Fruit fly (Drosophila melanogaster) whole organism, embryonic: Measurements from ENCODE around the gene uif.

Experiments
- Antp ChIP-seq: fragments of 200-800 bp; sonication (Bioruptor generic); optimal IDR thresholded peaks from 3 replicates; lab custom pipeline; 2016; ENCODE audit warnings: missing biosample characterization, missing genetic modification characterization
- BEAF-32 ChIP-seq: fragments of 200-800 bp; sonication (Bioruptor generic); optimal IDR thresholded peaks from 3 replicates; lab custom pipeline; 2017; ENCODE audit warnings: missing biosample characterization, missing genetic modification characterization, mild to moderate bottlenecking, moderate library complexity, missing genetic modification reagents
- CG10431 ChIP-seq: fragments of 200-800 bp; sonication (Bioruptor generic); optimal IDR thresholded peaks from 3 replicates; lab custom pipeline; 2018; ENCODE audit warnings: missing biosample characterization, mild to moderate bottlenecking, missing genetic modification characterization
- CG10565 ChIP-seq: fragments of 200-800 bp; sonication (Bioruptor generic); optimal IDR thresholded peaks from 3 replicates; lab custom pipeline; 2016; ENCODE audit warnings: missing biosample characterization, mild to moderate bottlenecking, missing genetic modification characterization
- CG11560 ChIP-seq: fragments of 200-800 bp; sonication (Bioruptor generic); IDR thresholded peaks from 3 replicates; pipeline ENCODE4 v1.3.6; 2022; ENCODE audit warnings: missing biosample characterization, missing genetic modification characterization
- CG13624 ChIP-seq: fragments of 200-800 bp; sonication (Bioruptor generic); optimal IDR thresholded peaks from 2 replicates; lab custom pipeline; 2016; ENCODE audit warnings: missing biosample characterization, missing genetic modification characterization
- CG1603 ChIP-seq: fragments of 200-800 bp; sonication (Bioruptor generic); optimal IDR thresholded peaks from 2 replicates; lab custom pipeline; 2019; ENCODE audit warnings: missing biosample characterization, mild to moderate bottlenecking, missing genetic modification characterization, moderate library complexity
- CG17802 ChIP-seq: fragments of 200-800 bp; sonication (Bioruptor generic); optimal IDR thresholded peaks from 2 replicates; lab custom pipeline; 2018; ENCODE audit warnings: missing biosample characterization, mild to moderate bottlenecking, missing genetic modification characterization, moderate library complexity
- CG18262 ChIP-seq: fragments of 200-800 bp; optimal IDR thresholded peaks from 3 replicates; lab custom pipeline; 2019; ENCODE audit warnings: missing biosample characterization, mild to moderate bottlenecking, missing genetic modification characterization, moderate library complexity
- CG2129 ChIP-seq: fragments of 200-800 bp; sonication (Bioruptor generic); IDR thresholded peaks from 2 replicates; pipeline ENCODE4 v1.3.6; 2022; ENCODE audit warnings: missing biosample characterization, missing genetic modification characterization; ENCODE audit not compliant: partially characterized antibody
- CG3281 ChIP-seq: fragments of 200-800 bp; sonication (Bioruptor generic); optimal IDR thresholded peaks from 3 replicates; lab custom pipeline; 2017; ENCODE audit warnings: missing biosample characterization, mild to moderate bottlenecking, missing genetic modification characterization
- CG33213 ChIP-seq: fragments of 200-800 bp; sonication (Bioruptor generic); optimal IDR thresholded peaks from 3 replicates; lab custom pipeline; 2016; ENCODE audit warnings: missing biosample characterization, missing genetic modification characterization
- CG8290 ChIP-seq, 3 experiments: fragments of 200-800 bp; sonication (Bioruptor generic); optimal IDR thresholded peaks; 2 replicates each; lab custom pipeline; 2016 to 2019; ENCODE audit warnings: missing biosample characterization in 3 of 3, missing genetic modification characterization in 3 of 3, mild to moderate bottlenecking in 2 of 3, moderate library complexity in 1 of 3
- CG8944 ChIP-seq: fragments of 200-800 bp; sonication (Bioruptor generic); optimal IDR thresholded peaks from 3 replicates; lab custom pipeline; 2016; ENCODE audit warnings: missing biosample characterization, missing genetic modification characterization
- CG9817 ChIP-seq: fragments of 200-800 bp; sonication (Bioruptor generic); optimal IDR thresholded peaks from 2 replicates; lab custom pipeline; 2018; ENCODE audit warnings: missing biosample characterization, mild to moderate bottlenecking, missing genetic modification characterization, moderate library complexity
- Chrac-16 ChIP-seq: fragments of 200-800 bp; sonication (Bioruptor generic); optimal IDR thresholded peaks from 3 replicates; lab custom pipeline; 2016; ENCODE audit warnings: missing biosample characterization, missing genetic modification characterization
- D ChIP-seq, 2 experiments: fragments of 200-800 bp in 1 of 2; fragments of >200 bp in 1 of 2; sonication (Bioruptor generic) in 1 of 2; optimal IDR thresholded peaks; 2 replicates in 1 of 2; 3 replicates in 1 of 2; lab custom pipeline; 2017; ENCODE audit warnings: mild to moderate bottlenecking in 1 of 2, missing biosample characterization in 1 of 2, missing genetic modification characterization in 1 of 2, missing genetic modification reagents in 1 of 2
- Dbx ChIP-seq: fragments of 200-800 bp; sonication (Bioruptor generic); IDR thresholded peaks from 3 replicates; pipeline ENCODE4 v1.3.6; 2022; ENCODE audit warnings: missing biosample characterization, missing genetic modification characterization
- Doc2 ChIP-seq: fragments of 200-800 bp; sonication (Bioruptor generic); IDR thresholded peaks from 2 replicates; pipeline ENCODE4 v1.3.6; 2022; ENCODE audit warnings: missing biosample characterization, missing genetic modification characterization
- Dp ChIP-seq: fragments of 200-800 bp; sonication (Bioruptor generic); optimal IDR thresholded peaks from 2 replicates; lab custom pipeline; 2018; ENCODE audit warnings: missing biosample characterization, mild to moderate bottlenecking, missing genetic modification characterization, moderate library complexity
- Ets65A ChIP-seq: fragments of 200-800 bp; sonication (Bioruptor generic); peaks from one replicate; lab custom pipeline; 2016; ENCODE audit warnings: missing biosample characterization, missing genetic modification characterization
- HmgZ ChIP-seq: fragments of 200-800 bp; sonication (Bioruptor generic); optimal IDR thresholded peaks from 2 replicates; lab custom pipeline; 2018; ENCODE audit warnings: missing biosample characterization, mild to moderate bottlenecking, missing genetic modification characterization
- Hr3 ChIP-seq: fragments of 200-800 bp; sonication (Bioruptor generic); optimal IDR thresholded peaks from 3 replicates; lab custom pipeline; 2016; ENCODE audit warnings: missing biosample characterization, missing genetic modification characterization
- Hr39 ChIP-seq: fragments of >200 bp; optimal IDR thresholded peaks from 2 replicates; lab custom pipeline; 2017
- Hr51 ChIP-seq, 2 experiments: fragments of 200-800 bp; sonication (Bioruptor generic); optimal IDR thresholded peaks; 2 replicates in 1 of 2; 3 replicates in 1 of 2; lab custom pipeline; 2016 to 2018; ENCODE audit warnings: missing biosample characterization in 2 of 2, missing genetic modification characterization in 2 of 2, mild to moderate bottlenecking in 1 of 2, moderate library complexity in 1 of 2
- Max ChIP-seq: fragments of 200-800 bp; sonication (Bioruptor generic); optimal IDR thresholded peaks from 2 replicates; lab custom pipeline; 2016; ENCODE audit warnings: missing biosample characterization, mild to moderate bottlenecking, missing genetic modification characterization
- NC2β ChIP-seq: fragments of 200-800 bp; sonication (Bioruptor generic); optimal IDR thresholded peaks from 2 replicates; lab custom pipeline; 2016; ENCODE audit warnings: missing biosample characterization, missing genetic modification characterization
- Six4 ChIP-seq: fragments of 200-800 bp; sonication (Bioruptor generic); optimal IDR thresholded peaks from 2 replicates; lab custom pipeline; 2016; ENCODE audit warnings: missing biosample characterization, missing genetic modification characterization
- Taf1 ChIP-seq: fragments of 200-800 bp; sonication (Bioruptor generic); IDR thresholded peaks from 2 replicates; pipeline ENCODE4 v1.3.6; 2022; ENCODE audit warnings: missing biosample characterization, missing genetic modification characterization
- amos ChIP-seq: fragments of 200-800 bp; sonication (Bioruptor generic); IDR thresholded peaks from 2 replicates; pipeline ENCODE4 v1.3.6; 2022; ENCODE audit warnings: missing biosample characterization, missing genetic modification characterization; ENCODE audit not compliant: partially characterized antibody
- ash1 ChIP-seq: fragments of 200-800 bp; sonication (Bioruptor generic); optimal IDR thresholded peaks from 2 replicates; lab custom pipeline; 2018; ENCODE audit warnings: missing biosample characterization, mild to moderate bottlenecking, missing genetic modification characterization
- dmrt11E ChIP-seq: fragments of 200-800 bp; sonication (Bioruptor generic); optimal IDR thresholded peaks from 3 replicates; lab custom pipeline; 2018; ENCODE audit warnings: missing biosample characterization, mild to moderate bottlenecking, missing genetic modification characterization, moderate library complexity
- ewg ChIP-seq: fragments of 200-800 bp; sonication (Bioruptor generic); optimal IDR thresholded peaks from 3 replicates; lab custom pipeline; 2017; ENCODE audit warnings: mild to moderate bottlenecking, missing biosample characterization, missing genetic modification reagents, missing genetic modification characterization
- fd102C ChIP-seq: fragments of 200-800 bp; sonication (Bioruptor generic); optimal IDR thresholded peaks from 2 replicates; lab custom pipeline; 2018; ENCODE audit warnings: missing biosample characterization, mild to moderate bottlenecking, missing genetic modification characterization, moderate library complexity
- fd96Cb ChIP-seq: fragments of 200-800 bp; sonication (Bioruptor generic); optimal IDR thresholded peaks from 2 replicates; lab custom pipeline; 2018; ENCODE audit warnings: missing biosample characterization, mild to moderate bottlenecking, missing genetic modification characterization, moderate library complexity
- kay ChIP-seq: fragments of 200-800 bp; sonication (Bioruptor generic); optimal IDR thresholded peaks from 2 replicates; lab custom pipeline; 2016; ENCODE audit warnings: missing biosample characterization, missing genetic modification characterization
- knrl ChIP-seq: fragments of 200-800 bp; sonication (Bioruptor generic); IDR thresholded peaks from 3 replicates; pipeline ENCODE4 v1.3.6; 2022; ENCODE audit warnings: missing biosample characterization, missing genetic modification characterization; ENCODE audit not compliant: partially characterized antibody
- lbe ChIP-seq: fragments of 200-800 bp; sonication (Bioruptor generic); optimal IDR thresholded peaks from 2 replicates; lab custom pipeline; 2016; ENCODE audit warnings: missing biosample characterization, mild to moderate bottlenecking, missing genetic modification characterization
- maf-S ChIP-seq: fragments of 200-800 bp; sonication (Bioruptor generic); optimal IDR thresholded peaks from 2 replicates; lab custom pipeline; 2016; ENCODE audit warnings: missing biosample characterization, missing genetic modification characterization
- mld ChIP-seq: fragments of 200-800 bp; sonication (Bioruptor generic); IDR thresholded peaks from 3 replicates; pipeline ENCODE4 v1.3.6; 2022; ENCODE audit warnings: missing biosample characterization, missing genetic modification characterization; ENCODE audit not compliant: partially characterized antibody
- org-1 ChIP-seq: fragments of 200-800 bp; sonication (Bioruptor generic); optimal IDR thresholded peaks from 2 replicates; lab custom pipeline; 2017; ENCODE audit warnings: missing biosample characterization, missing genetic modification characterization
- pho ChIP-seq: fragments of 200-800 bp; sonication (Bioruptor generic); optimal IDR thresholded peaks from 2 replicates; lab custom pipeline; 2016; ENCODE audit warnings: missing biosample characterization, missing genetic modification characterization
- sim ChIP-seq: fragments of 200-800 bp; sonication (Bioruptor generic); IDR thresholded peaks from 2 replicates; pipeline ENCODE4 v1.3.6; 2022; ENCODE audit warnings: missing biosample characterization, missing genetic modification characterization
- slbo ChIP-seq: fragments of 200-800 bp; sonication (Bioruptor generic); IDR thresholded peaks from 2 replicates; pipeline ENCODE4 v1.3.6; 2022; ENCODE audit warnings: missing biosample characterization, missing genetic modification characterization
- tgo ChIP-seq: fragments of 200-800 bp; sonication (Bioruptor generic); IDR thresholded peaks from 3 replicates; pipeline ENCODE4 v1.3.6; 2022; ENCODE audit warnings: missing biosample characterization, missing genetic modification characterization
- tio ChIP-seq: fragments of 200-800 bp; sonication (Bioruptor generic); optimal IDR thresholded peaks from 2 replicates; lab custom pipeline; 2017; ENCODE audit warnings: missing biosample characterization, missing genetic modification characterization, inconsistent platforms
- trem ChIP-seq: fragments of 200-800 bp; optimal IDR thresholded peaks from 3 replicates; lab custom pipeline; 2019; ENCODE audit warnings: missing biosample characterization, mild to moderate bottlenecking, missing genetic modification characterization, moderate library complexity
- unpg ChIP-seq: fragments of 200-800 bp; sonication (Bioruptor generic); optimal IDR thresholded peaks from 3 replicates; lab custom pipeline; 2018; ENCODE audit warnings: missing biosample characterization, mild to moderate bottlenecking, missing genetic modification characterization, moderate library complexity
- vnd ChIP-seq: fragments of 200-800 bp; sonication (Bioruptor generic); IDR thresholded peaks from 3 replicates; pipeline ENCODE4 v1.3.6; 2022; ENCODE audit warnings: missing biosample characterization, missing genetic modification characterization; ENCODE audit not compliant: partially characterized antibody

Gene uif

DNA sequence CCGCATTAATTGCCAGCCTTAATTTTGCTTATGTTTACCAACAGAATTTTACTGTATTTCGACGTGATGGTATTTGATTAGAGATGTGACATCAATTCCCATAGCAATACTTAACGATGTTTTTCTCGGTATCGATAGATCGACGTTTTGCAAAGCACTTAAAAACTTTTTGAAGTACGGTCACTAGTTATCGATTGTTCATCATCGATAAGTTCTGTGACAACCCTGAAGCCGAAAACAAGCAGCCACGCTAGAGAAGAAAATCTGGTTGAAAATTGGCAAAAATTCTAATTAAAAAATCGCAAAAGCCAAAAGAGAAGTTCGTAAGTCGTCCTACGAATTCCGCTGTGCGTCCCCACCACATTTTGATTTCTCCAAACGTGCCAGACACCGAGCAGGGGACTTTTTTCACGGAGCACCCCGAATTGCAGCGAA, 22.4 kb upstream of the uif start, which contains the start of the genes Rab30 and Caper (continued):
- TF ChIP-seq lbe, result peak; percentile 62
- TF ChIP-seq CG10565, result no peak
- TF ChIP-seq fd102C (GFP tag; lab: Kevin White, UChicago), result no peak
- peak; percentile 76 for TF ChIP-seq trem
- no peak for TF ChIP-seq CG11560
- TF ChIP-seq Hr39, result no peak
- peak; percentile 74 for TF ChIP-seq CG33213
- peak; percentile 55 for TF ChIP-seq Max (GFP tag; lab: Kevin White, UChicago)
- peak; percentile 46 for TF ChIP-seq Hr3 (GFP tag; lab: Kevin White, UChicago)
- peak; percentile 90 for TF ChIP-seq HmgZ (tag; lab: Kevin White, UChicago)
- peak; percentile 55 for TF ChIP-seq Six4
- peak; percentile 61 for TF ChIP-seq CG8290 (GFP tag; optimal IDR thresholded peaks at IDR 0.05; lab: Kevin White, UChicago)
- peak in 1 of 2 experiments; percentile 87 for TF ChIP-seq CG8290 (tag; optimal IDR thresholded peaks at IDR 0.05; lab: Kevin White, UChicago)
- no peak for TF ChIP-seq Doc2 (GFP tag; lab: Robert Waterston, UW)
- TF ChIP-seq Dbx (GFP tag; lab: Robert Waterston, UW), result peak; percentile 84
- peak; percentile 74 for TF ChIP-seq pho (GFP tag; lab: Kevin White, UChicago)
- peak; percentile 99 for TF ChIP-seq mld (GFP tag; lab: Robert Waterston, UW)
- peak; percentile 46 for TF ChIP-seq CG3281 (GFP tag; lab: Kevin White, UChicago)
- TF ChIP-seq D (optimal IDR thresholded peaks at IDR 0.05; lab: Kevin White, UChicago), result no peak
- TF ChIP-seq D (GFP tag; optimal IDR thresholded peaks at IDR 0.05; lab: Kevin White, UChicago), result no peak
- 0 out of 3 replicates have a peak, but pooled peaks have one; percentile 24 for TF ChIP-seq tgo (GFP tag; lab: Robert Waterston, UW)
- peak; percentile 99 for TF ChIP-seq BEAF-32
- TF ChIP-seq NC2β (GFP tag; lab: Kevin White, UChicago), result peak; percentile 63
- TF ChIP-seq Taf1 (GFP tag; lab: Robert Waterston, UW), result 0 out of 2 replicates have a peak, but pooled peaks have one; percentile 38
- peak; percentile 94 for TF ChIP-seq CG2129 (GFP tag; lab: Robert Waterston, UW)
- peak; percentile 77 for TF ChIP-seq Antp
- TF ChIP-seq tio (GFP tag; lab: Kevin White, UChicago), result no peak
- TF ChIP-seq dmrt11E (tag; lab: Kevin White, UChicago), result peak; percentile 37
- peak; percentile 69 for TF ChIP-seq maf-S
- TF ChIP-seq unpg, result peak; percentile 22
- peak; percentile 80 for TF ChIP-seq CG13624 (GFP tag; lab: Kevin White, UChicago)
- no peak for TF ChIP-seq ewg (GFP tag; lab: Kevin White, UChicago)
- TF ChIP-seq Ets65A, result peak; percentile 96
- TF ChIP-seq Chrac-16 (GFP tag; lab: Kevin White, UChicago), result peak; percentile 39
- TF ChIP-seq Hr51 (GFP tag; optimal IDR thresholded peaks at IDR 0.05; lab: Kevin White, UChicago), result peak in 1 of 2 experiments; percentile 60
- peak; percentile 99 for TF ChIP-seq amos (GFP tag; lab: Robert Waterston, UW)
- peak; percentile 79 for TF ChIP-seq slbo (GFP tag; lab: Robert Waterston, UW)
- no peak for TF ChIP-seq org-1 (GFP tag; lab: Kevin White, UChicago)
- no peak for TF ChIP-seq fd96Cb
- TF ChIP-seq CG9817, result no peak
- no peak for TF ChIP-seq CG10431 (GFP tag; lab: Kevin White, UChicago)
- TF ChIP-seq CG1603, result peak; percentile 89
- peak; percentile 86 for TF ChIP-seq kay (GFP tag; lab: Kevin White, UChicago)
- no peak for TF ChIP-seq sim (GFP tag; lab: Robert Waterston, UW)
- TF ChIP-seq CG8944 (GFP tag; lab: Kevin White, UChicago), result peak; percentile 53
- TF ChIP-seq ash1, result peak; percentile 21
- peak; percentile 8 for TF ChIP-seq CG17802 (tag; lab: Kevin White, UChicago)
- peak; percentile 99 for TF ChIP-seq knrl (GFP tag; lab: Robert Waterston, UW)
- peak; percentile 98 for TF ChIP-seq vnd (GFP tag; lab: Robert Waterston, UW)
- TF ChIP-seq CG18262 (tag; lab: Kevin White, UChicago), result peak; percentile 9
- TF ChIP-seq Dp (GFP tag; lab: Kevin White, UChicago), result peak; percentile 47
